Fruit fly (Drosophila melanogaster): ENCODE results near the gene CG7208.
A peak's percentile ranks its signal among the peaks of the same experiment; 100 is the strongest.

CG7208 gene

dm6 chr3R:18166261-18166720, 19.2 kb downstream of the CG7208 start (continued):
- TF ChIP-seq Sry-δ (GFP tag; optimal IDR thresholded peaks at IDR 0.05) (peak; percentile 31), CG9797 (GFP tag; optimal IDR thresholded peaks at IDR 0.05) (no peak), nerfin-1 (tag; optimal IDR thresholded peaks at IDR 0.05) (peak; percentile 79), Nf-YC (tag; optimal IDR thresholded peaks at IDR 0.05) (peak; percentile 27), ci (GFP tag; IDR thresholded peaks at IDR 0.05) (peak; percentile 29; the same call in 1 of the 3 replicates)

- TF ChIP-seq CG16863 (GFP tag; optimal IDR thresholded peaks at IDR 0.05) (peak; percentile 47), CG31388 (GFP tag; optimal IDR thresholded peaks at IDR 0.05) (peak; percentile 29), inv (GFP tag; IDR thresholded peaks at IDR 0.05; ENCODE audit: partially characterized antibody) (peak; percentile 80), CG9876 (GFP tag; optimal IDR thresholded peaks at IDR 0.05) (no peak), Ets97D (GFP tag; optimal IDR thresholded peaks at IDR 0.05) (peak; percentile 60), CG12659 (GFP tag; optimal IDR thresholded peaks at IDR 0.05) (peak; percentile 86), gt (GFP tag; IDR thresholded peaks at IDR 0.05) (no peak), Gug (GFP tag; IDR thresholded peaks at IDR 0.05) (peak; percentile 91), CG17912 (GFP tag; optimal IDR thresholded peaks at IDR 0.05) (no peak), Hmr (GFP tag; optimal IDR thresholded peaks at IDR 0.05) (peak; percentile 70), insv (GFP tag; optimal IDR thresholded peaks at IDR 0.05) (peak in 1 of 2 experiments; percentile 75), Stat92E (GFP tag; optimal IDR thresholded peaks at IDR 0.05) (no peak), Spps (tag; optimal IDR thresholded peaks at IDR 0.05) (peak; percentile 7), gce (GFP tag; IDR thresholded peaks at IDR 0.05) (no peak; the same call in 2 of the 3 replicates), Elba2 (GFP tag; optimal IDR thresholded peaks at IDR 0.05) (peak; percentile 25), CG15479 (GFP tag; optimal IDR thresholded peaks at IDR 0.05) (no peak), cad (GFP tag; optimal IDR thresholded peaks at IDR 0.05) (no peak), CG4730 (GFP tag; IDR thresholded peaks at IDR 0.05) (peak; percentile 78), lbe (GFP tag; optimal IDR thresholded peaks at IDR 0.05) (peak; percentile 38), CG9215 (GFP tag; IDR thresholded peaks at IDR 0.05) (peak; percentile 79), az2 (GFP tag; optimal IDR thresholded peaks at IDR 0.05) (peak; percentile 83), Myb (GFP tag; optimal IDR thresholded peaks at IDR 0.05) (peak; percentile 45), Atf6 (GFP tag; IDR thresholded peaks at IDR 0.05) (peak; percentile 59), CG16779 (GFP tag; IDR thresholded peaks at IDR 0.05) (peak; percentile 73), Mes4 (GFP tag; optimal IDR thresholded peaks at IDR 0.05) (no peak), CG15601 (tag; optimal IDR thresholded peaks at IDR 0.05) (peak; percentile 64), CG9437 (GFP tag; optimal IDR thresholded peaks at IDR 0.05) (peak; percentile 73), CG16813 (GFP tag; IDR thresholded peaks at IDR 0.05; ENCODE audit: partially characterized antibody) (peak; percentile 85), Nf-YC (tag; optimal IDR thresholded peaks at IDR 0.05) (peak; percentile 68), sima (GFP tag; optimal IDR thresholded peaks at IDR 0.05) (no peak), CG6689 (GFP tag; IDR thresholded peaks at IDR 0.05) (peak; percentile 65), dm (GFP tag; optimal IDR thresholded peaks at IDR 0.05) (peak; percentile 45), CG15269 (tag; optimal IDR thresholded peaks at IDR 0.05) (peak; percentile 71), CG4328 (GFP tag; optimal IDR thresholded peaks at IDR 0.05) (peak; percentile 47), CG10979 (tag; optimal IDR thresholded peaks at IDR 0.05) (peak; percentile 52), ap (GFP tag; IDR thresholded peaks at IDR 0.05) (no peak), Usf (GFP tag; optimal IDR thresholded peaks at IDR 0.05) (peak; percentile 18), CG13624 (GFP tag; optimal IDR thresholded peaks at IDR 0.05) (peak; percentile 53), ac (GFP tag; optimal IDR thresholded peaks at IDR 0.05) (no peak), Antp (GFP tag; optimal IDR thresholded peaks at IDR 0.05) (peak; percentile 62), CG12299 (tag; optimal IDR thresholded peaks at IDR 0.05) (peak; percentile 48), CG42726 (GFP tag; IDR thresholded peaks at IDR 0.05; ENCODE audit: partially characterized antibody) (no peak), CG11085 (GFP tag; IDR thresholded peaks at IDR 0.05) (peak; percentile 60; the same call in 1 of the 2 replicates)
Observed at dm6 chr3R:18164052-18164722, 21.3 kb downstream of the CG7208 start, which contains the start of the genes CG7218 and Cbp20. Gene CG7218, minus strand, starts transcription at chr3R:18164397. Gene Cbp20, plus strand, starts transcription at chr3R:18164661.
